Fruit fly (Drosophila melanogaster): Measurements from ENCODE around the gene CG10702.

- TF ChIP-seq CG1620 (GFP tag; optimal IDR thresholded peaks at IDR 0.05) = no peak
- no peak for TF ChIP-seq ovo (GFP tag; optimal IDR thresholded peaks at IDR 0.05)
- TF ChIP-seq cic (GFP tag; optimal IDR thresholded peaks at IDR 0.05) = no peak
- no peak for TF ChIP-seq CG33017 (tag; optimal IDR thresholded peaks at IDR 0.05)
- TF ChIP-seq toe (GFP tag; optimal IDR thresholded peaks at IDR 0.05) = no peak
- TF ChIP-seq tj (GFP tag; optimal IDR thresholded peaks at IDR 0.05) = no peak
- no peak for TF ChIP-seq CG7101 (tag; optimal IDR thresholded peaks at IDR 0.05)
- TF ChIP-seq bab1 (GFP tag; optimal IDR thresholded peaks at IDR 0.05) = no peak
- no peak for TF ChIP-seq Mnt (GFP tag; optimal IDR thresholded peaks at IDR 0.05)
- TF ChIP-seq CG7045 (GFP tag; optimal IDR thresholded peaks at IDR 0.05) = no peak
- TF ChIP-seq CG12768 (GFP tag; optimal IDR thresholded peaks at IDR 0.05) = no peak
- no peak for TF ChIP-seq pad (GFP tag; optimal IDR thresholded peaks at IDR 0.05)
These were observed 50.5 kb downstream of the CG10702 start for dm6 chr2L:19019160-19019592.
